Fruit fly (Drosophila melanogaster) whole organism, pupa: Measurements from ENCODE around the gene CG15534.
A peak's percentile ranks its signal among the peaks of the same experiment; 100 is the strongest.

Source experiments
- CG10348 ChIP-seq: fragments of 200-800 bp; sonication (Bioruptor generic); IDR thresholded peaks from 2 replicates; pipeline ENCODE4 v1.3.6; 2022; ENCODE audit warnings: missing biosample characterization, missing genetic modification characterization
- CG12605 ChIP-seq: fragments of 200-800 bp; sonication (Bioruptor generic); IDR thresholded peaks from 2 replicates; pipeline ENCODE4 v1.3.6; 2022; ENCODE audit warnings: missing biosample characterization, missing genetic modification characterization
- CG13204 ChIP-seq: fragments of 200-800 bp; sonication (Bioruptor generic); optimal IDR thresholded peaks from 2 replicates; lab custom pipeline; 2018; ENCODE audit warnings: missing biosample characterization, mild to moderate bottlenecking, missing genetic modification characterization, moderate library complexity
- CG14655 ChIP-seq: fragments of 200-800 bp; sonication (Bioruptor generic); optimal IDR thresholded peaks from 3 replicates; lab custom pipeline; 2017; ENCODE audit warnings: mild to moderate bottlenecking, missing biosample characterization, missing genetic modification reagents, missing genetic modification characterization
- CG15710 ChIP-seq: fragments of 200-800 bp; sonication (Bioruptor generic); optimal IDR thresholded peaks from 2 replicates; lab custom pipeline; 2018; ENCODE audit warnings: missing biosample characterization, mild to moderate bottlenecking, missing genetic modification characterization, moderate library complexity
- CG17806 ChIP-seq: fragments of 200-800 bp; sonication (Bioruptor generic); optimal IDR thresholded peaks from 2 replicates; lab custom pipeline; 2018; ENCODE audit warnings: missing biosample characterization, mild to moderate bottlenecking, missing genetic modification characterization, moderate library complexity
- CG32121 ChIP-seq: fragments of 200-800 bp; sonication (Bioruptor generic); IDR thresholded peaks from 2 replicates; pipeline ENCODE4 v1.3.6; 2022; ENCODE audit warnings: missing biosample characterization, missing genetic modification characterization
- CG34367 ChIP-seq: fragments of 200-800 bp; sonication (Bioruptor generic); optimal IDR thresholded peaks from 2 replicates; lab custom pipeline; 2018; ENCODE audit warnings: missing biosample characterization, mild to moderate bottlenecking, missing genetic modification characterization
- CG4496 ChIP-seq: fragments of 200-800 bp; sonication (Bioruptor generic); IDR thresholded peaks from 3 replicates; pipeline ENCODE4 v1.3.6; 2022; ENCODE audit warnings: missing biosample characterization, missing genetic modification characterization
- CG8159 ChIP-seq: fragments of 200-800 bp; sonication (Bioruptor generic); optimal IDR thresholded peaks from 3 replicates; lab custom pipeline; 2018; ENCODE audit warnings: missing biosample characterization, mild to moderate bottlenecking, missing genetic modification characterization, moderate library complexity
- CG8301 ChIP-seq: fragments of 200-800 bp; sonication (Bioruptor generic); optimal IDR thresholded peaks from 2 replicates; lab custom pipeline; 2018; ENCODE audit warnings: missing biosample characterization, mild to moderate bottlenecking, missing genetic modification characterization
- CG9948 ChIP-seq: fragments of 200-800 bp; sonication (Bioruptor generic); optimal IDR thresholded peaks from 2 replicates; lab custom pipeline; 2018; ENCODE audit warnings: missing biosample characterization, mild to moderate bottlenecking, missing genetic modification characterization, moderate library complexity
- D1 ChIP-seq: fragments of 200-800 bp; sonication (Bioruptor generic); optimal IDR thresholded peaks from 2 replicates; lab custom pipeline; 2018; ENCODE audit warnings: missing biosample characterization, mild to moderate bottlenecking, missing genetic modification characterization, moderate library complexity
- EcR ChIP-seq: fragments of 200-800 bp; sonication (Bioruptor generic); optimal IDR thresholded peaks from 3 replicates; lab custom pipeline; 2019; ENCODE audit warnings: missing biosample characterization, missing genetic modification characterization, mild to moderate bottlenecking, moderate library complexity, missing genetic modification reagents
- Ets98B ChIP-seq: fragments of 200-800 bp; sonication (Bioruptor generic); IDR thresholded peaks from 2 replicates; pipeline ENCODE4 v1.3.6; 2022; ENCODE audit warnings: missing biosample characterization, missing genetic modification characterization
- Pif1A ChIP-seq: fragments of 200-800 bp; sonication (Bioruptor generic); optimal IDR thresholded peaks from 3 replicates; lab custom pipeline; 2016; ENCODE audit warnings: missing biosample characterization, missing genetic modification characterization
- Pif1B ChIP-seq: fragments of 200-800 bp; sonication (Bioruptor generic); optimal IDR thresholded peaks from 3 replicates; lab custom pipeline; 2016; ENCODE audit warnings: missing biosample characterization, missing genetic modification characterization
- Snoo ChIP-seq: fragments of 200-800 bp; sonication (Bioruptor generic); optimal IDR thresholded peaks from 3 replicates; lab custom pipeline; 2017; ENCODE audit warnings: missing biosample characterization, mild to moderate bottlenecking, missing genetic modification characterization, inconsistent platforms
- fd96Ca ChIP-seq: fragments of 200-800 bp; sonication (Bioruptor generic); IDR thresholded peaks from 3 replicates; pipeline ENCODE4 v1.3.6; 2022; ENCODE audit warnings: missing biosample characterization, missing genetic modification characterization
- gl ChIP-seq: fragments of 200-800 bp; sonication (Bioruptor generic); optimal IDR thresholded peaks from 2 replicates; lab custom pipeline; 2018; ENCODE audit warnings: missing biosample characterization, mild to moderate bottlenecking, missing genetic modification characterization
- rn ChIP-seq: fragments of 200-800 bp; sonication (Bioruptor generic); IDR thresholded peaks from 2 replicates; pipeline ENCODE4 v1.3.6; 2022; ENCODE audit warnings: missing biosample characterization, missing genetic modification characterization

CG15534 gene

dm6 chr3R:30388215-30388871 lies 43.5 kb upstream of the CG15534 start:
- TF ChIP-seq CG9948 (tag; lab: Kevin White, UChicago) (peak; percentile 94), CG13204 (GFP tag; lab: Kevin White, UChicago) (peak; percentile 87), gl (peak; percentile 80), CG10348 (peak; percentile 70), CG8159 (peak; percentile 97), CG17806 (tag; lab: Kevin White, UChicago) (peak; percentile 83), CG15710 (tag; lab: Kevin White, UChicago) (peak; percentile 95), CG8301 (tag; lab: Kevin White, UChicago) (peak; percentile 96), rn (peak; percentile 72; the same call in 1 of the 2 replicates), CG32121 (peak; percentile 86), Ets98B (GFP tag; lab: Robert Waterston, UW) (no peak; the same call in 1 of the 2 replicates), CG4496 (peak; percentile 89), CG14655 (GFP tag; lab: Kevin White, UChicago) (peak; percentile 99), CG34367 (peak; percentile 92), fd96Ca (peak; percentile 93), Snoo (peak; percentile 97), Pif1B (GFP tag; lab: Kevin White, UChicago) (peak; percentile 86), Pif1A (GFP tag; lab: Kevin White, UChicago) (peak; percentile 93), CG12605 (GFP tag; lab: Robert Waterston, UW) (peak; percentile 59), D1 (tag; lab: Kevin White, UChicago) (peak; percentile 88), EcR (GFP tag; lab: Kevin White, UChicago) (peak; percentile 9)

- TF ChIP-seq CG13204 (GFP tag; lab: Kevin White, UChicago) (no peak), CG32121 (no peak), fd96Ca (no peak), Pif1A (GFP tag; lab: Kevin White, UChicago) (no peak), gl (no peak), Snoo (no peak), CG12605 (GFP tag; lab: Robert Waterston, UW) (no peak), CG9948 (tag; lab: Kevin White, UChicago) (no peak), Ets98B (GFP tag; lab: Robert Waterston, UW) (no peak), CG10348 (no peak), CG8301 (tag; lab: Kevin White, UChicago) (no peak)
Observed at dm6 chr3R:30389096-30389495, 42.8 kb upstream of the CG15534 start.

- no peak for TF ChIP-seq gl
- TF ChIP-seq CG9948 (tag; lab: Kevin White, UChicago) = no peak
- TF ChIP-seq CG12605 (GFP tag; lab: Robert Waterston, UW) = no peak
- TF ChIP-seq Snoo = no peak
- no peak for TF ChIP-seq CG13204 (GFP tag; lab: Kevin White, UChicago)
Observed at dm6 chr3R:30390304-30390703, 41.6 kb upstream of the CG15534 start.

dm6 chr3R:30391098-30391497 lies 40.8 kb upstream of the CG15534 start:
- TF ChIP-seq CG32121 (no peak), D1 (tag; lab: Kevin White, UChicago) (no peak), CG4496 (0 out of 3 replicates have a peak, but pooled peaks have one; percentile 26)

dm6 chr3R:30391950-30392349 lies 39.9 kb upstream of the CG15534 start:
- TF ChIP-seq CG17806 (tag; lab: Kevin White, UChicago) (peak; percentile 20), CG34367 (no peak), CG15710 (tag; lab: Kevin White, UChicago) (no peak), fd96Ca (no peak), CG8159 (peak; percentile 2)

dm6 chr3R:30393909-30394308 lies 38.0 kb upstream of the CG15534 start:
- TF ChIP-seq CG17806 (tag; lab: Kevin White, UChicago) (no peak), CG9948 (tag; lab: Kevin White, UChicago) (no peak), CG12605 (GFP tag; lab: Robert Waterston, UW) (no peak), CG32121 (no peak), CG13204 (GFP tag; lab: Kevin White, UChicago) (no peak), EcR (GFP tag; lab: Kevin White, UChicago) (no peak), CG8301 (tag; lab: Kevin White, UChicago) (no peak), Snoo (no peak), CG15710 (tag; lab: Kevin White, UChicago) (no peak), fd96Ca (no peak), CG34367 (no peak)

dm6 chr3R:30406482-30406881 lies 25.4 kb upstream of the CG15534 start:
- no peak for TF ChIP-seq rn
- no peak for TF ChIP-seq CG9948 (tag; lab: Kevin White, UChicago)
- TF ChIP-seq Snoo = no peak
- TF ChIP-seq Pif1A (GFP tag; lab: Kevin White, UChicago) = no peak
- no peak for TF ChIP-seq CG17806 (tag; lab: Kevin White, UChicago)
- no peak for TF ChIP-seq CG8159
- TF ChIP-seq EcR (GFP tag; lab: Kevin White, UChicago) = no peak
- TF ChIP-seq CG34367 = no peak
- no peak for TF ChIP-seq fd96Ca
- no peak for TF ChIP-seq CG4496
- TF ChIP-seq D1 (tag; lab: Kevin White, UChicago) = no peak
- no peak for TF ChIP-seq CG12605 (GFP tag; lab: Robert Waterston, UW)
- no peak for TF ChIP-seq CG14655 (GFP tag; lab: Kevin White, UChicago)
